Fruit fly (Drosophila melanogaster): ENCODE data around the gene CG14352.

- TF ChIP-seq fd85E (GFP tag; optimal IDR thresholded peaks at IDR 0.05) (no peak), CG11294 (GFP tag; IDR thresholded peaks at IDR 0.05) (no peak), cyc (GFP tag; optimal IDR thresholded peaks at IDR 0.05) (no peak), net (GFP tag; optimal IDR thresholded peaks at IDR 0.05) (no peak), Gug (GFP tag; IDR thresholded peaks at IDR 0.05) (no peak), Ets21C (GFP tag; optimal IDR thresholded peaks at IDR 0.05) (no peak), CG3032 (tag; optimal IDR thresholded peaks at IDR 0.05) (no peak), achi (GFP tag; optimal IDR thresholded peaks at IDR 0.05) (no peak), OdsH (GFP tag; optimal IDR thresholded peaks at IDR 0.05) (no peak)
These were observed 8.0 kb downstream of the CG14352 start for dm6 chr2L:1619191-1619590.

Measured in whole organism, prepupa.